Worm (Caenorhabditis elegans) whole organism, midembryonic: ENCODE measurements around the gene C08H9.15.

Experiments used
- T22C8.4 ChIP-seq: fragments of 200-800 bp; sonication (Bioruptor generic); IDR thresholded peaks from 2 replicates; pipeline ENCODE4 v1.3.6; 2022; ENCODE audit warnings: missing genetic modification characterization, missing compliant biosample characterization
- cog-1 ChIP-seq: sonication (generic microtip); optimal IDR thresholded peaks from 2 replicates; lab custom pipeline; 2016; ENCODE audit warnings: missing genetic modification characterization, missing compliant biosample characterization
- flt-1 ChIP-seq: fragments of 200-800 bp; sonication (Bioruptor generic); IDR thresholded peaks from 2 replicates; pipeline ENCODE4 v1.3.6; 2022; ENCODE audit warnings: missing genetic modification characterization, missing compliant biosample characterization
- klf-2 ChIP-seq: fragments of 200-800 bp; sonication (Bioruptor generic); conservative IDR thresholded peaks from 2 replicates; pipeline ENCODE4 v1.3.6; 2022; ENCODE audit warnings: missing genetic modification reagents, missing genetic modification characterization, missing compliant biosample characterization
- med-1 ChIP-seq: sonication (generic microtip); optimal IDR thresholded peaks from 2 replicates; lab custom pipeline; 2017; ENCODE audit warnings: missing genetic modification characterization, mild to moderate bottlenecking, missing compliant biosample characterization, antibody characterized with exemption, missing genetic modification reagents; ENCODE audit not compliant: insufficient read depth
- ref-1 ChIP-seq: fragments of 200-800 bp; sonication (Bioruptor generic); conservative IDR thresholded peaks from 2 replicates; pipeline ENCODE4 v1.3.6; 2022; ENCODE audit warnings: missing genetic modification reagents, missing genetic modification characterization, missing compliant biosample characterization
- tab-1 ChIP-seq: fragments of 200-800 bp; sonication (Bioruptor generic); IDR thresholded peaks from 2 replicates; pipeline ENCODE4 v1.3.6; 2022; ENCODE audit warnings: missing genetic modification characterization, missing compliant biosample characterization
- ztf-23 ChIP-seq: fragments of 200-800 bp; sonication (Bioruptor generic); IDR thresholded peaks from 2 replicates; pipeline ENCODE4 v1.3.6; 2022; ENCODE audit warnings: missing genetic modification reagents, missing genetic modification characterization, missing compliant biosample characterization
- ztf-29 ChIP-seq: fragments of 200-800 bp; sonication (Bioruptor generic); IDR thresholded peaks from 2 replicates; pipeline ENCODE4 v1.3.6; 2022; ENCODE audit warnings: missing genetic modification reagents, missing genetic modification characterization, missing compliant biosample characterization

C08H9.15 gene

ce11 chrII:9931012-9931411 lies 50.0 kb downstream of the C08H9.15 start:
- TF ChIP-seq klf-2 (GFP tag; lab: Robert Waterston, UW) (no peak), tab-1 (no peak), T22C8.4 (no peak), flt-1 (GFP tag; lab: Robert Waterston, UW) (peak; percentile 5; the same call in 1 of the 2 replicates), ztf-23 (no peak), ztf-29 (GFP tag; lab: Robert Waterston, UW) (no peak), ref-1 (GFP tag; lab: Robert Waterston, UW) (no peak), cog-1 (tag; lab: Kevin White, UChicago) (no peak)

- TF ChIP-seq ztf-29 (GFP tag; lab: Robert Waterston, UW) (no peak), tab-1 (no peak), flt-1 (GFP tag; lab: Robert Waterston, UW) (no peak), klf-2 (GFP tag; lab: Robert Waterston, UW) (no peak), med-1 (no peak), cog-1 (tag; lab: Kevin White, UChicago) (no peak), T22C8.4 (no peak), ztf-23 (no peak)
Measured at ce11 chrII:9931476-9931875, 50.5 kb downstream of the C08H9.15 start, which contains the start of gene pho-11. Gene pho-11, plus strand, starts transcription at chrII:9931849.
